Fruit fly (Drosophila melanogaster): ENCODE results near the gene Cpr72Eb.

Gene Cpr72Eb

DNA sequence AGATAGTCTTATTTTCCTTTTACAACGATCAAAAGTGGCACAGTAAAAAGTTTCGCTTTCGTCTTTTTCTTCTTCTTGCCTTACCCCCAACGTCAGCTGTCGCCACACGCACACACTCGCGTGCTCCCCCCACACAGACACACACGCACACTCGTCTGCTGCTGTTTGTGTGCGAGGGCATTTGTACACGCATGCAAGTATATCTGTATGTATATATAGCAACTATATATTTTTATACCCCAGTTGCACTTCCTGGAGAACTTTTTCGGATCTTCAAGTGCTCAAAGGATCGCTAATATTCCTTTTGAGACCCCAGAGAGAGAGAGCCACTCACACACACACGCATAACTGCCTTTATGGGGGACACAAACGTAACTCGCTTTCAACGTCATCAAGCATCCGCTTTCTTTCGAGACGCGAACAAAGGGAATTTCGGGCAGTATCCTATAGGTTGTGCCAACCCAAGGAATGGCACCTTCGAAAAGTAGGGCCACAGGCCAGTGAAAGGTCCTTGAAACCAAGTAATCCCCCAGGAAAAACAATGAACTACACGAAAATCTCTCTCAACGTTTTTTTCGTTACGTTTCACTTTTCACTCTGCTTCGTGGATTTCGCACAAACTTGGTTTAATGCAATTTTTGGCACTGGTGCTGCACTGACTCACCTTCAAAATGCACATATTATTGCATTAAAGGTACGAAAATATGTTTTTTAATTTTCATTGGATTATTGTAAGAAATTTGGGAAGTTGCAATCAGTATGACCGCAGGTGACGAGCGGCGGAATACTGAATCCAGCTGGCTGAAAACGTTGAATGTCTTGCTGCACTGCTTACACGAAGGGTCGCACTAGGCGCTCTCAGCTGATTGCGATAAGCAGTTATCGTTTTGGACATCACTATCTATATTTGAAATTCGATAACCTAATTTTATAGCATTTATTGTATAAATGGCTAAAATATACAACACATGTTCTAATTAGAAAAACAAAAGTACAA, 13.4 kb downstream of the Cpr72Eb start, which contains the start of gene roq (continued):
- peak; percentile 86 for TF ChIP-seq CG8478 (optimal IDR thresholded peaks at IDR 0.05)
- no peak for TF ChIP-seq CG11398 (GFP tag; optimal IDR thresholded peaks at IDR 0.05)
- TF ChIP-seq HLH3B (GFP tag; IDR thresholded peaks at IDR 0.05) = no peak
- TF ChIP-seq CG8290 (GFP tag; optimal IDR thresholded peaks at IDR 0.05) = no peak
- no peak for TF ChIP-seq CG8290 (tag; optimal IDR thresholded peaks at IDR 0.05)
- no peak for TF ChIP-seq CG4730 (GFP tag; IDR thresholded peaks at IDR 0.05)
- no peak for TF ChIP-seq Hr78 (GFP tag; optimal IDR thresholded peaks at IDR 0.05)
- TF ChIP-seq Lpt (GFP tag; optimal IDR thresholded peaks at IDR 0.05) = no peak
- TF ChIP-seq z (GFP tag; IDR thresholded peaks at IDR 0.05) = no peak
- no peak for TF ChIP-seq CG13424 (tag; optimal IDR thresholded peaks at IDR 0.05)
- TF ChIP-seq Ets97D (GFP tag; optimal IDR thresholded peaks at IDR 0.05) = peak; percentile 70
- TF ChIP-seq sima (GFP tag; optimal IDR thresholded peaks at IDR 0.05) = no peak
- TF ChIP-seq CG4328 (GFP tag; optimal IDR thresholded peaks at IDR 0.05) = no peak
- no peak for TF ChIP-seq CG7928 (GFP tag; optimal IDR thresholded peaks at IDR 0.05)
- TF ChIP-seq CG17568 (GFP tag; optimal IDR thresholded peaks at IDR 0.05) = no peak
- peak; percentile 46 for TF ChIP-seq tna (GFP tag; IDR thresholded peaks at IDR 0.05; ENCODE audit: partially characterized antibody)
- no peak for TF ChIP-seq Atf-2 (GFP tag; optimal IDR thresholded peaks at IDR 0.05)
- no peak for TF ChIP-seq gsb (GFP tag; IDR thresholded peaks at IDR 0.05)
- TF ChIP-seq cad (GFP tag; optimal IDR thresholded peaks at IDR 0.05) = peak; percentile 3
- TF ChIP-seq CG2678 (tag; optimal IDR thresholded peaks at IDR 0.05) = no peak
- no peak for TF ChIP-seq CG9215 (GFP tag; IDR thresholded peaks at IDR 0.05)
- TF ChIP-seq Gsc (GFP tag; IDR thresholded peaks at IDR 0.05) = no peak
- TF ChIP-seq wdn (GFP tag; IDR thresholded peaks at IDR 0.05) = no peak
- no peak for TF ChIP-seq otp (GFP tag; IDR thresholded peaks at IDR 0.05)
- TF ChIP-seq CG12071 (GFP tag; optimal IDR thresholded peaks at IDR 0.05) = no peak
- no peak for TF ChIP-seq CG10979 (tag; optimal IDR thresholded peaks at IDR 0.05)
- no peak for TF ChIP-seq jumu (GFP tag; optimal IDR thresholded peaks at IDR 0.05)
- TF ChIP-seq CG18599 (GFP tag; optimal IDR thresholded peaks at IDR 0.05) = no peak
- no peak for TF ChIP-seq inv (GFP tag; IDR thresholded peaks at IDR 0.05; ENCODE audit: partially characterized antibody)
- TF ChIP-seq Fer2 (tag; optimal IDR thresholded peaks at IDR 0.05) = no peak
- no peak for TF ChIP-seq CG10274 (GFP tag; optimal IDR thresholded peaks at IDR 0.05)
- TF ChIP-seq Mrtf (GFP tag; IDR thresholded peaks at IDR 0.05) = no peak
- TF ChIP-seq kni (GFP tag; optimal IDR thresholded peaks at IDR 0.05) = no peak
- TF ChIP-seq Drgx (GFP tag; IDR thresholded peaks at IDR 0.05) = no peak
- peak; percentile 23 for TF ChIP-seq Abd-B (GFP tag; optimal IDR thresholded peaks at IDR 0.05)
- TF ChIP-seq lbe (GFP tag; optimal IDR thresholded peaks at IDR 0.05) = no peak
- no peak for TF ChIP-seq da (GFP tag; optimal IDR thresholded peaks at IDR 0.05)
- TF ChIP-seq CG10321 (GFP tag; IDR thresholded peaks at IDR 0.05) = no peak
- no peak for TF ChIP-seq Ssrp (tag; optimal IDR thresholded peaks at IDR 0.05)
- no peak for TF ChIP-seq CG1647 (GFP tag; optimal IDR thresholded peaks at IDR 0.05)
- TF ChIP-seq ken (GFP tag; IDR thresholded peaks at IDR 0.05) = no peak
- no peak for TF ChIP-seq Hmx (GFP tag; optimal IDR thresholded peaks at IDR 0.05)
- no peak for TF ChIP-seq CG1832 (GFP tag; optimal IDR thresholded peaks at IDR 0.05)
- TF ChIP-seq pita (GFP tag; optimal IDR thresholded peaks at IDR 0.05) = no peak
- TF ChIP-seq CG12769 (tag; optimal IDR thresholded peaks at IDR 0.05) = peak; percentile 38
- no peak for TF ChIP-seq CG12104 (GFP tag; optimal IDR thresholded peaks at IDR 0.05)
- TF ChIP-seq E2f2 (GFP tag; IDR thresholded peaks at IDR 0.05) = peak; percentile 89
- peak; percentile 46; the same call in 1 of the 2 replicates for TF ChIP-seq ato (GFP tag; IDR thresholded peaks at IDR 0.05; ENCODE audit: partially characterized antibody)
- TF ChIP-seq nom (GFP tag; optimal IDR thresholded peaks at IDR 0.05) = no peak
- no peak for TF ChIP-seq stc (GFP tag; IDR thresholded peaks at IDR 0.05)
